Fruit fly (Drosophila melanogaster) whole organism, adult: ENCODE measurements around the gene CG5746.

ENCODE experiments used
- CG5204 ChIP-seq: fragments of 200-800 bp; sonication (Bioruptor generic); optimal IDR thresholded peaks from 2 replicates; lab custom pipeline; 2016; ENCODE audit warnings: missing biosample characterization, missing genetic modification characterization
- CG7045 ChIP-seq: fragments of 200-800 bp; sonication (Bioruptor generic); optimal IDR thresholded peaks from 2 replicates; lab custom pipeline; 2017; ENCODE audit warnings: missing biosample characterization, mild to moderate bottlenecking, missing genetic modification characterization
- CG7101 ChIP-seq: fragments of 200-800 bp; sonication (Bioruptor generic); optimal IDR thresholded peaks from 2 replicates; lab custom pipeline; 2018; ENCODE audit warnings: missing biosample characterization, mild to moderate bottlenecking, missing genetic modification characterization, moderate library complexity
- Mnt ChIP-seq: fragments of 200-800 bp; sonication (Bioruptor generic); optimal IDR thresholded peaks from 2 replicates; lab custom pipeline; 2016; ENCODE audit warnings: missing biosample characterization, mild to moderate bottlenecking, missing genetic modification characterization
- bab1 ChIP-seq: fragments of 200-800 bp; sonication (Bioruptor generic); optimal IDR thresholded peaks from 3 replicates; lab custom pipeline; 2019; ENCODE audit warnings: missing biosample characterization, mild to moderate bottlenecking, missing genetic modification characterization, moderate library complexity
- kay ChIP-seq: fragments of 200-800 bp; sonication (Bioruptor generic); peaks from one replicate; lab custom pipeline; 2016; ENCODE audit warnings: missing biosample characterization, missing genetic modification characterization, borderline replicate concordance

DNA sequence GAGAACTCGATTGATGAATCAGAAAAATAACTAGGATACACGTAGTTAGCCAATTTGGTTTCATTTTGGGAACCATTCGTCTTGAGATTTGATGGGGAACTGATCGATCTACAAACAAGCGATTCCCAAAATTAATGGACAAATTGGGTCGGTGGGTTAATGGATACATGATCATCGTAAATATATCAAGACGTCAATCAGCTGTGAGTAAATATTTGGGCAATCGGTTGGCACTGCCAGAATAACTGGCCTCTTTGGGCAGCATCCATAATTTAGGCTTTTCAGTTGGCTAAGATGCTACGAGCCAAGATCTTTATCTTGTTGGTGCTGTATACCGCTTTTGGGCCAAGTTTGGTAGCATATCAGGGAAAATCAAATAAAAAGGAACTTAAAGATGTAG is 19.5 kb upstream of the CG5746 start, which contains the start of the genes CG42812 and CG33341:
- TF ChIP-seq Mnt (GFP tag; lab: Kevin White, UChicago): no peak
- TF ChIP-seq CG5204 (GFP tag; lab: Kevin White, UChicago): no peak
- TF ChIP-seq kay (GFP tag; lab: Kevin White, UChicago): no peak
- no peak for TF ChIP-seq bab1
- TF ChIP-seq CG7045 (GFP tag; lab: Kevin White, UChicago): no peak
- no peak for TF ChIP-seq CG7101 (tag; lab: Kevin White, UChicago)
